Fruit fly (Drosophila melanogaster) whole organism, embryonic: ENCODE measurements around the gene CG6766.

Experiments used
- Antp ChIP-seq: fragments of 200-800 bp; sonication (Bioruptor generic); optimal IDR thresholded peaks from 3 replicates; lab custom pipeline; 2016; ENCODE audit warnings: missing biosample characterization, missing genetic modification characterization
- Atf3 ChIP-seq: fragments of 200-800 bp; sonication (Bioruptor generic); optimal IDR thresholded peaks from 3 replicates; lab custom pipeline; 2016; ENCODE audit warnings: missing biosample characterization, missing genetic modification characterization
- CG10565 ChIP-seq: fragments of 200-800 bp; sonication (Bioruptor generic); optimal IDR thresholded peaks from 3 replicates; lab custom pipeline; 2016; ENCODE audit warnings: missing biosample characterization, mild to moderate bottlenecking, missing genetic modification characterization
- CG11247 ChIP-seq: fragments of 200-800 bp; sonication (Bioruptor generic); IDR thresholded peaks from 2 replicates; pipeline ENCODE4 v1.3.6; 2022; ENCODE audit warnings: missing biosample characterization, missing genetic modification characterization
- CG12391 ChIP-seq: fragments of 200-800 bp; sonication (Bioruptor generic); optimal IDR thresholded peaks from 3 replicates; lab custom pipeline; 2018; ENCODE audit warnings: missing biosample characterization, mild to moderate bottlenecking, missing genetic modification characterization, moderate library complexity
- CG14965 ChIP-seq: fragments of 200-800 bp; sonication (Bioruptor generic); optimal IDR thresholded peaks from 2 replicates; lab custom pipeline; 2016; ENCODE audit warnings: missing biosample characterization, missing genetic modification characterization, borderline replicate concordance
- CG15269 ChIP-seq: fragments of 200-800 bp; sonication (Bioruptor generic); optimal IDR thresholded peaks from 2 replicates; lab custom pipeline; 2018; ENCODE audit warnings: missing biosample characterization, mild to moderate bottlenecking, missing genetic modification characterization, moderate library complexity
- CG1647 ChIP-seq: fragments of 200-800 bp; sonication (Bioruptor generic); optimal IDR thresholded peaks from 3 replicates; lab custom pipeline; 2016; ENCODE audit warnings: missing biosample characterization, missing genetic modification characterization
- CG16813 ChIP-seq: fragments of 200-800 bp; sonication (Bioruptor generic); IDR thresholded peaks from 3 replicates; pipeline ENCODE4 v1.3.6; 2022; ENCODE audit warnings: missing biosample characterization, missing genetic modification characterization; ENCODE audit not compliant: partially characterized antibody
- CG16815 ChIP-seq: fragments of 200-800 bp; sonication (Bioruptor generic); optimal IDR thresholded peaks from 3 replicates; lab custom pipeline; 2017; ENCODE audit warnings: missing biosample characterization, mild to moderate bottlenecking, missing genetic modification characterization
- CG17359 ChIP-seq: fragments of 200-800 bp; sonication (Bioruptor generic); optimal IDR thresholded peaks from 3 replicates; lab custom pipeline; 2018; ENCODE audit warnings: missing biosample characterization, mild to moderate bottlenecking, missing genetic modification characterization, moderate library complexity
- CG2202 ChIP-seq: fragments of 200-800 bp; sonication (Bioruptor generic); optimal IDR thresholded peaks from 2 replicates; lab custom pipeline; 2018; ENCODE audit warnings: missing biosample characterization, mild to moderate bottlenecking, missing genetic modification characterization
- CG31388 ChIP-seq: fragments of 200-800 bp; sonication (Bioruptor generic); optimal IDR thresholded peaks from 2 replicates; lab custom pipeline; 2016; ENCODE audit warnings: missing biosample characterization, missing genetic modification characterization
- CG33557 ChIP-seq: fragments of 200-800 bp; sonication (Bioruptor generic); optimal IDR thresholded peaks from 2 replicates; lab custom pipeline; 2019; ENCODE audit warnings: missing biosample characterization, mild to moderate bottlenecking, missing genetic modification characterization, moderate library complexity
- CG4328 ChIP-seq: fragments of 200-800 bp; sonication (Bioruptor generic); optimal IDR thresholded peaks from 3 replicates; lab custom pipeline; 2017; ENCODE audit warnings: missing biosample characterization, missing genetic modification reagents, missing genetic modification characterization
- CG7928 ChIP-seq: fragments of 200-800 bp; sonication (Bioruptor generic); optimal IDR thresholded peaks from 2 replicates; lab custom pipeline; 2017; ENCODE audit warnings: missing biosample characterization, mild to moderate bottlenecking, missing genetic modification characterization
- CG9817 ChIP-seq: fragments of 200-800 bp; sonication (Bioruptor generic); optimal IDR thresholded peaks from 2 replicates; lab custom pipeline; 2018; ENCODE audit warnings: missing biosample characterization, mild to moderate bottlenecking, missing genetic modification characterization, moderate library complexity
- E2f1 ChIP-seq: fragments of 200-800 bp; sonication (Bioruptor generic); IDR thresholded peaks from 2 replicates; pipeline ENCODE4 v1.3.6; 2022; ENCODE audit warnings: missing biosample characterization, missing genetic modification characterization
- Fer2 ChIP-seq: fragments of 200-800 bp; sonication (Bioruptor generic); optimal IDR thresholded peaks from 2 replicates; lab custom pipeline; 2018; ENCODE audit warnings: missing biosample characterization, mild to moderate bottlenecking, missing genetic modification characterization, moderate library complexity
- Gsc ChIP-seq: fragments of 200-800 bp; sonication (Bioruptor generic); IDR thresholded peaks from 2 replicates; pipeline ENCODE4 v1.3.6; 2022; ENCODE audit warnings: missing biosample characterization, missing genetic modification characterization
- Hand ChIP-seq: fragments of 200-800 bp; sonication (Bioruptor generic); optimal IDR thresholded peaks from 2 replicates; lab custom pipeline; 2017; ENCODE audit warnings: mild to moderate bottlenecking, missing biosample characterization, missing genetic modification reagents, missing genetic modification characterization
- Jarid2 ChIP-seq: fragments of 200-800 bp; sonication (Bioruptor generic); optimal IDR thresholded peaks from 3 replicates; lab custom pipeline; 2017; ENCODE audit warnings: mild to moderate bottlenecking, missing biosample characterization, missing genetic modification reagents, missing genetic modification characterization
- Lhr ChIP-seq: fragments of 200-800 bp; sonication (Bioruptor generic); optimal IDR thresholded peaks from 3 replicates; lab custom pipeline; 2017; ENCODE audit warnings: mild to moderate bottlenecking, missing biosample characterization, missing genetic modification reagents, missing genetic modification characterization
- MTF-1 ChIP-seq: fragments of 200-800 bp; sonication (Bioruptor generic); optimal IDR thresholded peaks from 2 replicates; lab custom pipeline; 2018; ENCODE audit warnings: missing biosample characterization, mild to moderate bottlenecking, missing genetic modification characterization, borderline replicate concordance
- Poxn ChIP-seq: fragments of 200-800 bp; sonication (Bioruptor generic); IDR thresholded peaks from 2 replicates; pipeline ENCODE4 v1.3.6; 2022; ENCODE audit warnings: missing biosample characterization, missing genetic modification characterization
- Rx ChIP-seq: fragments of 200-800 bp; sonication (Bioruptor generic); IDR thresholded peaks from 2 replicates; pipeline ENCODE4 v1.3.6; 2022; ENCODE audit warnings: missing biosample characterization, missing genetic modification characterization
- Sry-β ChIP-seq: fragments of 200-800 bp; sonication (Bioruptor generic); optimal IDR thresholded peaks from 2 replicates; lab custom pipeline; 2018; ENCODE audit warnings: missing biosample characterization, mild to moderate bottlenecking, missing genetic modification characterization, moderate library complexity
- Usf ChIP-seq: fragments of 200-800 bp; sonication (Bioruptor generic); optimal IDR thresholded peaks from 2 replicates; lab custom pipeline; 2017; ENCODE audit warnings: missing genotype, missing biosample characterization, missing genetic modification characterization
- bsh ChIP-seq, 2 experiments: fragments of 200-800 bp; sonication (Bioruptor generic); optimal IDR thresholded peaks; 2 replicates each; lab custom pipeline; 2017 to 2018; ENCODE audit warnings: mild to moderate bottlenecking in 2 of 2, missing biosample characterization in 2 of 2, missing genetic modification characterization in 2 of 2, moderate library complexity in 1 of 2
- corto ChIP-seq: fragments of 200-800 bp; sonication (Bioruptor generic); optimal IDR thresholded peaks from 2 replicates; lab custom pipeline; 2016; ENCODE audit warnings: missing biosample characterization, mild to moderate bottlenecking, missing genetic modification characterization, moderate library complexity
- crc ChIP-seq: fragments of 200-800 bp; sonication (Bioruptor generic); optimal IDR thresholded peaks from 2 replicates; lab custom pipeline; 2016; ENCODE audit warnings: missing biosample characterization, missing genetic modification characterization
- crol ChIP-seq: fragments of 200-800 bp; sonication (Bioruptor generic); IDR thresholded peaks from 2 replicates; pipeline ENCODE4 v1.3.6; 2022; ENCODE audit warnings: missing biosample characterization, missing genetic modification characterization
- danr ChIP-seq: fragments of 200-800 bp; sonication (Bioruptor generic); IDR thresholded peaks from 2 replicates; pipeline ENCODE4 v1.3.6; 2022; ENCODE audit warnings: missing biosample characterization, missing genetic modification characterization
- dm ChIP-seq: fragments of 200-800 bp; sonication (Bioruptor generic); optimal IDR thresholded peaks from 3 replicates; lab custom pipeline; 2016; ENCODE audit warnings: missing biosample characterization, missing genetic modification characterization
- en ChIP-seq: fragments of 200-800 bp; sonication (Bioruptor generic); optimal IDR thresholded peaks from 2 replicates; lab custom pipeline; 2016; ENCODE audit warnings: missing biosample characterization, missing genetic modification characterization
- gem ChIP-seq: fragments of 200-800 bp; sonication (Bioruptor generic); optimal IDR thresholded peaks from 2 replicates; lab custom pipeline; 2019; ENCODE audit warnings: missing biosample characterization, mild to moderate bottlenecking, missing genetic modification characterization, moderate library complexity
- gro ChIP-seq: fragments of 200-800 bp; sonication (Bioruptor generic); optimal IDR thresholded peaks from 2 replicates; lab custom pipeline; 2016; ENCODE audit warnings: missing biosample characterization, missing genetic modification characterization
- gsb ChIP-seq: fragments of 200-800 bp; sonication (Bioruptor generic); IDR thresholded peaks from 2 replicates; pipeline ENCODE4 v1.3.6; 2022; ENCODE audit warnings: missing biosample characterization, missing genetic modification characterization
- gsb-n ChIP-seq: fragments of 200-800 bp; sonication (Bioruptor generic); optimal IDR thresholded peaks from 3 replicates; lab custom pipeline; 2018; ENCODE audit warnings: missing biosample characterization, mild to moderate bottlenecking, missing genetic modification characterization
- klu ChIP-seq: fragments of 200-800 bp; sonication (Bioruptor generic); IDR thresholded peaks from 2 replicates; pipeline ENCODE4 v1.3.6; 2022; ENCODE audit warnings: missing biosample characterization, missing genetic modification characterization
- kni ChIP-seq: fragments of 200-800 bp; sonication (Bioruptor generic); optimal IDR thresholded peaks from 3 replicates; lab custom pipeline; 2017; ENCODE audit warnings: mild to moderate bottlenecking, missing biosample characterization, missing genetic modification reagents, missing genetic modification characterization
- mam ChIP-seq: fragments of 200-800 bp; sonication (Bioruptor generic); optimal IDR thresholded peaks from 3 replicates; lab custom pipeline; 2016; ENCODE audit warnings: missing biosample characterization, missing genetic modification characterization
- nerfin-1 ChIP-seq: fragments of 200-800 bp; sonication (Bioruptor generic); optimal IDR thresholded peaks from 3 replicates; lab custom pipeline; 2019; ENCODE audit warnings: missing biosample characterization, mild to moderate bottlenecking, missing genetic modification characterization, moderate library complexity
- nom ChIP-seq: fragments of 200-800 bp; sonication (Bioruptor generic); optimal IDR thresholded peaks from 2 replicates; lab custom pipeline; 2017; ENCODE audit warnings: missing biosample characterization, missing genetic modification characterization, mild to moderate bottlenecking, moderate library complexity, missing genetic modification reagents
- pfk ChIP-seq: fragments of 200-800 bp; sonication (Bioruptor generic); optimal IDR thresholded peaks from 2 replicates; lab custom pipeline; 2018; ENCODE audit warnings: missing biosample characterization, mild to moderate bottlenecking, missing genetic modification characterization, moderate library complexity
- ro ChIP-seq: fragments of 200-800 bp; sonication (Bioruptor generic); IDR thresholded peaks from 2 replicates; pipeline ENCODE4 v1.3.6; 2022; ENCODE audit warnings: missing biosample characterization, missing genetic modification characterization
- sd ChIP-seq: fragments of 200-800 bp; sonication (Bioruptor generic); optimal IDR thresholded peaks from 3 replicates; lab custom pipeline; 2018; ENCODE audit warnings: missing biosample characterization, mild to moderate bottlenecking, missing genetic modification characterization, moderate library complexity
- slbo ChIP-seq: fragments of 200-800 bp; sonication (Bioruptor generic); IDR thresholded peaks from 2 replicates; pipeline ENCODE4 v1.3.6; 2022; ENCODE audit warnings: missing biosample characterization, missing genetic modification characterization
- sna ChIP-seq: fragments of 200-800 bp; sonication (Bioruptor generic); IDR thresholded peaks from 2 replicates; pipeline ENCODE4 v1.3.6; 2022; ENCODE audit warnings: missing biosample characterization, missing genetic modification characterization; ENCODE audit not compliant: partially characterized antibody
- usp ChIP-seq: fragments of >200 bp; optimal IDR thresholded peaks from 2 replicates; lab custom pipeline; 2017; ENCODE audit warnings: missing biosample characterization, missing genetic modification characterization
- zen2 ChIP-seq: fragments of 200-800 bp; sonication (Bioruptor generic); IDR thresholded peaks from 3 replicates; pipeline ENCODE4 v1.3.6; 2022; ENCODE audit warnings: missing biosample characterization, missing genetic modification characterization; ENCODE audit not compliant: partially characterized antibody

Gene CG6766

DNA sequence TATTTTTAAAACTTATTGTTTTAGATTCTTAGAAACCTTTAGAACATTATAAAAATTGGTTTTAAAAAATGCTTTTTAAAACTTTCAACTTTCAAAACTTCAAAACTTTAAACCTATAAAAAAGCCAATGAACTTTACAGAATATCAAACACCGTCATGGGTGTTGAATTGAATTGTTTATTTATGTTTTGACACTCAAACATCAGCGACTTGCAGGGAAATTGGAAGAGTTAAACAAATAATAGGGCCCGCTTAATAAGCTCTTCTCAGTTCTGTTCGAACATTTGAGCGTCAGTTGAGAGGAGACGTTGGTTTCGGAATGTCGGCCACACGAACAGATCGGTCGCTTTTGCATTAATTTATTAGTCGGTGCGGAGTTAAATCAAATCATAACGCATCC lies 8.6 kb upstream of the CG6766 start, which contains the start of gene PLCXD (continued):
- TF ChIP-seq CG31388 (GFP tag; lab: Kevin White, UChicago) (no peak), Atf3 (GFP tag; lab: Kevin White, UChicago) (no peak), E2f1 (no peak), en (GFP tag; lab: Kevin White, UChicago) (no peak), Fer2 (tag; lab: Kevin White, UChicago) (no peak), sna (no peak), CG11247 (GFP tag; lab: Robert Waterston, UW) (no peak), CG33557 (peak; percentile 5), Usf (GFP tag; lab: Kevin White, UChicago) (no peak), crol (GFP tag; lab: Robert Waterston, UW) (no peak), Lhr (GFP tag; lab: Kevin White, UChicago) (no peak), mam (GFP tag; lab: Kevin White, UChicago) (no peak), slbo (GFP tag; lab: Robert Waterston, UW) (no peak), kni (GFP tag; lab: Kevin White, UChicago) (peak; percentile 20), usp (no peak), CG16813 (GFP tag; lab: Robert Waterston, UW) (no peak), ro (GFP tag; lab: Robert Waterston, UW) (no peak), corto (GFP tag; lab: Kevin White, UChicago) (no peak), gro (GFP tag; lab: Kevin White, UChicago) (no peak), nerfin-1 (tag; lab: Kevin White, UChicago) (peak; percentile 9), MTF-1 (peak; percentile 5), CG9817 (no peak), CG7928 (GFP tag; lab: Kevin White, UChicago) (no peak), gsb (GFP tag; lab: Robert Waterston, UW) (no peak), Hand (GFP tag; lab: Kevin White, UChicago) (no peak), CG16815 (GFP tag; lab: Kevin White, UChicago) (no peak), Poxn (GFP tag; lab: Robert Waterston, UW) (no peak), dm (GFP tag; lab: Kevin White, UChicago) (no peak), CG2202 (no peak), Antp (GFP tag; lab: Kevin White, UChicago) (no peak), CG10565 (no peak), bsh (GFP tag; optimal IDR thresholded peaks at IDR 0.05; lab: Kevin White, UChicago) (peak in 1 of 2 experiments; percentile 45), crc (no peak), gem (tag; lab: Kevin White, UChicago) (peak; percentile 31), Gsc (GFP tag; lab: Robert Waterston, UW) (no peak), Sry-β (GFP tag; lab: Kevin White, UChicago) (peak; percentile 24), nom (GFP tag; lab: Kevin White, UChicago) (no peak), danr (no peak), CG15269 (no peak), klu (no peak), Rx (GFP tag; lab: Robert Waterston, UW) (no peak), zen2 (GFP tag; lab: Robert Waterston, UW) (no peak), sd (no peak), CG1647 (no peak), CG14965 (GFP tag; lab: Kevin White, UChicago) (no peak), CG4328 (GFP tag; lab: Kevin White, UChicago) (no peak), pfk (no peak), gsb-n (tag; lab: Kevin White, UChicago) (peak; percentile 24), CG17359 (peak; percentile 15), Jarid2 (GFP tag; lab: Kevin White, UChicago) (no peak), CG12391 (tag; lab: Kevin White, UChicago) (no peak)
